Fruit fly (Drosophila melanogaster) whole organism, prepupa: ENCODE data around the gene CG16965.

Experiments
- Blimp-1 ChIP-seq: fragments of 200-800 bp; sonication (Bioruptor generic); optimal IDR thresholded peaks from 3 replicates; lab custom pipeline; 2017; ENCODE audit warnings: missing biosample characterization, missing genetic modification characterization, mild to moderate bottlenecking, moderate library complexity, missing genetic modification reagents
- CG10631 ChIP-seq: fragments of 200-800 bp; sonication (Bioruptor generic); optimal IDR thresholded peaks from 2 replicates; lab custom pipeline; 2016; ENCODE audit warnings: missing biosample characterization, missing genetic modification characterization
- CG10669 ChIP-seq: fragments of 200-800 bp; sonication (Bioruptor generic); optimal IDR thresholded peaks from 3 replicates; lab custom pipeline; 2018; ENCODE audit warnings: missing biosample characterization, mild to moderate bottlenecking, missing genetic modification characterization, moderate library complexity
- CG11294 ChIP-seq: fragments of 200-800 bp; sonication (Bioruptor generic); IDR thresholded peaks from 2 replicates; pipeline ENCODE4 v1.3.6; 2022; ENCODE audit warnings: missing biosample characterization, missing genetic modification characterization
- CG11762 ChIP-seq: fragments of 200-800 bp; sonication (Bioruptor generic); optimal IDR thresholded peaks from 3 replicates; lab custom pipeline; 2016; ENCODE audit warnings: missing biosample characterization, missing genetic modification characterization; ENCODE audit not compliant: insufficient read depth
- CG11902 ChIP-seq: fragments of 200-800 bp; sonication (Bioruptor generic); optimal IDR thresholded peaks from 3 replicates; lab custom pipeline; 2016; ENCODE audit warnings: missing biosample characterization, missing genetic modification characterization
- CG15336 ChIP-seq: fragments of 200-800 bp; sonication (Bioruptor generic); IDR thresholded peaks from 2 replicates; pipeline ENCODE4 v1.3.6; 2022; ENCODE audit warnings: missing biosample characterization, missing genetic modification characterization
- CG16779 ChIP-seq: fragments of 200-800 bp; sonication (Bioruptor generic); optimal IDR thresholded peaks from 3 replicates; lab custom pipeline; 2017; ENCODE audit warnings: missing biosample characterization, mild to moderate bottlenecking, missing genetic modification characterization
- CG31627 ChIP-seq: fragments of 200-800 bp; sonication (Bioruptor generic); optimal IDR thresholded peaks from 3 replicates; lab custom pipeline; 2016; ENCODE audit warnings: missing biosample characterization, missing genetic modification characterization
- CG32006 ChIP-seq: fragments of 200-800 bp; sonication (Bioruptor generic); optimal IDR thresholded peaks from 3 replicates; lab custom pipeline; 2017; ENCODE audit warnings: missing biosample characterization, mild to moderate bottlenecking, missing genetic modification characterization
- CG34406 ChIP-seq: fragments of 200-800 bp; sonication (Bioruptor generic); optimal IDR thresholded peaks from 3 replicates; lab custom pipeline; 2016; ENCODE audit warnings: missing biosample characterization, missing genetic modification characterization
- CG3919 ChIP-seq: fragments of 200-800 bp; sonication (Bioruptor generic); optimal IDR thresholded peaks from 3 replicates; lab custom pipeline; 2016; ENCODE audit warnings: missing biosample characterization, missing genetic modification characterization
- CG4318 ChIP-seq: fragments of 200-800 bp; sonication (Bioruptor generic); optimal IDR thresholded peaks from 3 replicates; lab custom pipeline; 2017; ENCODE audit warnings: missing biosample characterization, mild to moderate bottlenecking, missing genetic modification characterization
- CG6163 ChIP-seq: fragments of 200-800 bp; sonication (Bioruptor generic); IDR thresholded peaks from 3 replicates; pipeline ENCODE4 v1.3.6; 2022; ENCODE audit warnings: missing biosample characterization, missing genetic modification characterization
- CG6792 ChIP-seq: fragments of 200-800 bp; sonication (Bioruptor generic); optimal IDR thresholded peaks from 3 replicates; lab custom pipeline; 2016; ENCODE audit warnings: missing biosample characterization, missing genetic modification characterization
- CG6808 ChIP-seq: fragments of 200-800 bp; sonication (Bioruptor generic); optimal IDR thresholded peaks from 3 replicates; lab custom pipeline; 2017; ENCODE audit warnings: missing biosample characterization, missing genetic modification characterization, mild to moderate bottlenecking, moderate library complexity, missing genetic modification reagents
- CG7368 ChIP-seq: fragments of 200-800 bp; sonication (Bioruptor generic); optimal IDR thresholded peaks from 3 replicates; lab custom pipeline; 2016; ENCODE audit warnings: missing biosample characterization, missing genetic modification characterization
- CG8119 ChIP-seq: fragments of 200-800 bp; sonication (Bioruptor generic); IDR thresholded peaks from 3 replicates; pipeline ENCODE4 v1.3.6; 2022; ENCODE audit warnings: missing biosample characterization, missing genetic modification characterization
- CG8319 ChIP-seq: fragments of 200-800 bp; sonication (Bioruptor generic); optimal IDR thresholded peaks from 3 replicates; lab custom pipeline; 2016; ENCODE audit warnings: missing biosample characterization, missing genetic modification characterization
- CG8632 ChIP-seq: fragments of 200-800 bp; sonication (Bioruptor generic); optimal IDR thresholded peaks from 3 replicates; lab custom pipeline; 2016; ENCODE audit warnings: missing biosample characterization, missing genetic modification characterization
- Ets96B ChIP-seq: fragments of 200-800 bp; optimal IDR thresholded peaks from 2 replicates; lab custom pipeline; 2019; ENCODE audit warnings: missing biosample characterization, mild to moderate bottlenecking, missing genetic modification characterization, moderate library complexity
- Gug ChIP-seq: fragments of 200-800 bp; sonication (Bioruptor generic); IDR thresholded peaks from 2 replicates; pipeline ENCODE4 v1.3.6; 2022; ENCODE audit warnings: missing biosample characterization, missing genetic modification characterization
- Hr38 ChIP-seq: sonication (Bioruptor generic); optimal IDR thresholded peaks from 2 replicates; lab custom pipeline; 2016; ENCODE audit warnings: missing biosample characterization, missing genetic modification characterization
- Hr39 ChIP-seq: fragments of 200-800 bp; sonication (Bioruptor generic); optimal IDR thresholded peaks from 2 replicates; lab custom pipeline; 2016; ENCODE audit warnings: missing biosample characterization, missing genetic modification characterization
- Hr4 ChIP-seq: fragments of 200-800 bp; sonication (Bioruptor generic); optimal IDR thresholded peaks from 3 replicates; lab custom pipeline; 2016; ENCODE audit warnings: missing biosample characterization, missing genetic modification characterization
- Met ChIP-seq: fragments of 200-800 bp; sonication (Bioruptor generic); optimal IDR thresholded peaks from 3 replicates; lab custom pipeline; 2016; ENCODE audit warnings: missing biosample characterization, missing genetic modification characterization
- Sox15 ChIP-seq: fragments of 200-800 bp; sonication (Bioruptor generic); optimal IDR thresholded peaks from 3 replicates; lab custom pipeline; 2016; ENCODE audit warnings: missing biosample characterization, missing genetic modification characterization
- achi ChIP-seq: fragments of 200-800 bp; sonication (Bioruptor generic); optimal IDR thresholded peaks from 3 replicates; lab custom pipeline; 2016; ENCODE audit warnings: missing biosample characterization, missing genetic modification characterization
- dac ChIP-seq: fragments of 200-800 bp; sonication (Bioruptor generic); optimal IDR thresholded peaks from 2 replicates; lab custom pipeline; 2017; ENCODE audit warnings: missing biosample characterization, mild to moderate bottlenecking, missing genetic modification characterization
- dsx ChIP-seq: fragments of 200-800 bp; optimal IDR thresholded peaks from 3 replicates; lab custom pipeline; 2019; ENCODE audit warnings: missing biosample characterization, mild to moderate bottlenecking, missing genetic modification characterization, moderate library complexity; ENCODE audit not compliant: poor library complexity, severe bottlenecking
- eg ChIP-seq: fragments of 200-800 bp; sonication (Bioruptor generic); IDR thresholded peaks from 3 replicates; pipeline ENCODE4 v1.3.6; 2022; ENCODE audit warnings: missing biosample characterization, missing genetic modification characterization
- esn ChIP-seq: fragments of 200-800 bp; sonication (Bioruptor generic); optimal IDR thresholded peaks from 2 replicates; lab custom pipeline; 2016; ENCODE audit warnings: missing biosample characterization, mild to moderate bottlenecking, missing genetic modification characterization, moderate library complexity
- fd59A ChIP-seq: fragments of 200-800 bp; sonication (Bioruptor generic); optimal IDR thresholded peaks from 2 replicates; lab custom pipeline; 2017; ENCODE audit warnings: missing biosample characterization, mild to moderate bottlenecking, missing genetic modification characterization, missing genetic modification reagents
- fd85E ChIP-seq: fragments of 200-800 bp; sonication (Bioruptor generic); optimal IDR thresholded peaks from 3 replicates; lab custom pipeline; 2016; ENCODE audit warnings: missing biosample characterization, missing genetic modification characterization
- fkh ChIP-seq: fragments of 200-800 bp; sonication (Bioruptor generic); optimal IDR thresholded peaks from 3 replicates; lab custom pipeline; 2017; ENCODE audit warnings: missing biosample characterization, mild to moderate bottlenecking, missing genetic modification characterization, moderate library complexity
- lz ChIP-seq: fragments of 200-800 bp; sonication (Bioruptor generic); optimal IDR thresholded peaks from 3 replicates; lab custom pipeline; 2016; ENCODE audit warnings: missing biosample characterization, missing genetic modification characterization
- net ChIP-seq: fragments of 200-800 bp; sonication (Bioruptor generic); optimal IDR thresholded peaks from 3 replicates; lab custom pipeline; 2016; ENCODE audit warnings: missing biosample characterization, missing genetic modification characterization
- pdm3 ChIP-seq: fragments of 200-800 bp; sonication (Bioruptor generic); optimal IDR thresholded peaks from 3 replicates; lab custom pipeline; 2016; ENCODE audit warnings: missing biosample characterization, missing genetic modification characterization
- salr ChIP-seq, 2 experiments: fragments of 200-800 bp; sonication (Bioruptor generic); optimal IDR thresholded peaks; 3 replicates each; lab custom pipeline; 2016 to 2018; ENCODE audit warnings: missing biosample characterization in 2 of 2, missing genetic modification characterization in 2 of 2, mild to moderate bottlenecking in 1 of 2
- spab ChIP-seq: fragments of 200-800 bp; sonication (Bioruptor generic); optimal IDR thresholded peaks from 2 replicates; lab custom pipeline; 2017; ENCODE audit warnings: missing biosample characterization, mild to moderate bottlenecking, missing genetic modification characterization, missing genetic modification reagents
- ss ChIP-seq, 2 experiments: fragments of 200-800 bp; sonication (Bioruptor generic); optimal IDR thresholded peaks; 2 replicates in 1 of 2; 3 replicates in 1 of 2; lab custom pipeline; 2017 to 2018; ENCODE audit warnings: mild to moderate bottlenecking in 2 of 2, missing biosample characterization in 2 of 2, missing genetic modification characterization in 2 of 2, moderate library complexity in 1 of 2
- svp ChIP-seq: fragments of 200-800 bp; sonication (Bioruptor generic); peaks from one replicate; lab custom pipeline; 2016; ENCODE audit warnings: missing biosample characterization, missing genetic modification characterization
- topi ChIP-seq: fragments of 200-800 bp; sonication (Bioruptor generic); optimal IDR thresholded peaks from 3 replicates; lab custom pipeline; 2016; ENCODE audit warnings: missing biosample characterization, missing genetic modification characterization
- vri ChIP-seq: fragments of 200-800 bp; sonication (Bioruptor generic); optimal IDR thresholded peaks from 3 replicates; lab custom pipeline; 2016; ENCODE audit warnings: missing biosample characterization, mild to moderate bottlenecking, missing genetic modification characterization

CG16965 gene

DNA sequence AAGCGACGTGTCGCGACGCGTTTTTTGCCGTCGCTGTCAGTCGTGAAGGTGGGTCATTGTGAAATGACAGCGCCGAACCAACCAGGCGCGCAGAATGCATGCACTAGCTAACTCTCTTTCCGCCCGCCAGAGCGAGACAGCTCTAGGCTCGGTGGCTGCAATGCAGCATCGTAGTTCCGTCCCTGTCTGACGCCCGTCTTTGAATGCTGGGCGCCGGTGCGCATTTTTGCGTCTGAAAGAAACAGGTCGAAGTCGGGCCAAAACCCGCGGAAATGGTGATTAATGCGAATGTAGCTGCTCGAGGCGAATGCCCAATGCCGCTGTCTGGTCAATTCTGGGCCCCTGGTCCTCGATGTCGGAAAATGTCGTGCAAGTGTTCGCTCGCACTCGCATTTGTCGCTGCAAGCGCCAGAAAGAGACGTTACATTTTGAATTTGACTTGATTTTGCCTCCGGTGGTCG, 26.0 kb downstream of the CG16965 start (continued):
- TF ChIP-seq Hr4 (peak; percentile 80), CG11294 (no peak), spab (peak; percentile 73), CG32006 (GFP tag; lab: Kevin White, UChicago) (peak; percentile 68), CG7368 (GFP tag; lab: Kevin White, UChicago) (peak; percentile 56), svp (GFP tag; lab: Kevin White, UChicago) (peak; percentile 99), CG8119 (GFP tag; lab: Robert Waterston, UW) (no peak), CG16779 (peak; percentile 54), Blimp-1 (GFP tag; lab: Kevin White, UChicago) (peak; percentile 53), CG4318 (GFP tag; lab: Kevin White, UChicago) (no peak), CG6808 (peak; percentile 82), salr (GFP tag; optimal IDR thresholded peaks at IDR 0.05; lab: Kevin White, UChicago) (peak; percentile 34 to 37), lz (GFP tag; lab: Kevin White, UChicago) (peak; percentile 49), pdm3 (GFP tag; lab: Kevin White, UChicago) (peak; percentile 67), esn (GFP tag; lab: Kevin White, UChicago) (peak; percentile 53)

dm6 chr2L:12007853-12008252, 26.5 kb downstream of the CG16965 start, which contains the start of gene Rh5:
Gene Rh5, plus strand, starts transcription at chr2L:12008153.
- no peak for TF ChIP-seq CG8119 (GFP tag; lab: Robert Waterston, UW)
- no peak for TF ChIP-seq lz (GFP tag; lab: Kevin White, UChicago)
- no peak for TF ChIP-seq Ets96B (tag; lab: Kevin White, UChicago)

- no peak for TF ChIP-seq CG10631 (GFP tag; lab: Kevin White, UChicago)
- no peak for TF ChIP-seq lz (GFP tag; lab: Kevin White, UChicago)
- no peak for TF ChIP-seq CG32006 (GFP tag; lab: Kevin White, UChicago)
- TF ChIP-seq CG31627 (GFP tag; lab: Kevin White, UChicago): no peak
- TF ChIP-seq Gug (GFP tag; lab: Robert Waterston, UW): no peak
- no peak for TF ChIP-seq Sox15 (GFP tag; lab: Kevin White, UChicago)
- TF ChIP-seq pdm3 (GFP tag; lab: Kevin White, UChicago): no peak
- TF ChIP-seq net: no peak
- TF ChIP-seq Hr4: no peak
- TF ChIP-seq Hr39 (GFP tag; lab: Kevin White, UChicago): no peak
- peak; percentile 100 for TF ChIP-seq dsx
- TF ChIP-seq CG34406 (GFP tag; lab: Kevin White, UChicago): no peak
- no peak for TF ChIP-seq CG6163 (GFP tag; lab: Robert Waterston, UW)
- no peak for TF ChIP-seq salr (GFP tag; optimal IDR thresholded peaks at IDR 0.05; lab: Kevin White, UChicago)
- TF ChIP-seq CG8632 (GFP tag; lab: Kevin White, UChicago): no peak
- TF ChIP-seq CG11294: no peak
- TF ChIP-seq achi: no peak
- TF ChIP-seq vri: no peak
- no peak for TF ChIP-seq esn (GFP tag; lab: Kevin White, UChicago)
- peak; percentile 21 to 56 for TF ChIP-seq ss (GFP tag; optimal IDR thresholded peaks at IDR 0.05; lab: Kevin White, UChicago)
- peak; percentile 58 for TF ChIP-seq fkh (GFP tag; lab: Kevin White, UChicago)
- TF ChIP-seq fd85E (GFP tag; lab: Kevin White, UChicago): no peak
- TF ChIP-seq CG11762: no peak
- no peak for TF ChIP-seq CG6792
- TF ChIP-seq Blimp-1 (GFP tag; lab: Kevin White, UChicago): no peak
- no peak for TF ChIP-seq Hr38 (GFP tag; lab: Kevin White, UChicago)
- no peak for TF ChIP-seq topi (GFP tag; lab: Kevin White, UChicago)
- no peak for TF ChIP-seq CG4318 (GFP tag; lab: Kevin White, UChicago)
- peak; percentile 33 for TF ChIP-seq CG3919 (GFP tag; lab: Kevin White, UChicago)
- no peak for TF ChIP-seq CG8319
- no peak for TF ChIP-seq Met (GFP tag; lab: Kevin White, UChicago)
- TF ChIP-seq CG7368 (GFP tag; lab: Kevin White, UChicago): no peak
- TF ChIP-seq CG16779: peak; percentile 16
- TF ChIP-seq CG15336: no peak
- TF ChIP-seq CG10669 (GFP tag; lab: Kevin White, UChicago): no peak
- TF ChIP-seq dac: no peak
- TF ChIP-seq eg (GFP tag; lab: Robert Waterston, UW): no peak
- TF ChIP-seq Ets96B (tag; lab: Kevin White, UChicago): no peak
- TF ChIP-seq CG11902 (GFP tag; lab: Kevin White, UChicago): no peak
- TF ChIP-seq fd59A: no peak
Measured at dm6 chr2L:12010100-12010876, 28.9 kb downstream of the CG16965 start.
